Worm (Caenorhabditis elegans): Measurements from ENCODE around the gene msp-63.

msp-63 gene

DNA sequence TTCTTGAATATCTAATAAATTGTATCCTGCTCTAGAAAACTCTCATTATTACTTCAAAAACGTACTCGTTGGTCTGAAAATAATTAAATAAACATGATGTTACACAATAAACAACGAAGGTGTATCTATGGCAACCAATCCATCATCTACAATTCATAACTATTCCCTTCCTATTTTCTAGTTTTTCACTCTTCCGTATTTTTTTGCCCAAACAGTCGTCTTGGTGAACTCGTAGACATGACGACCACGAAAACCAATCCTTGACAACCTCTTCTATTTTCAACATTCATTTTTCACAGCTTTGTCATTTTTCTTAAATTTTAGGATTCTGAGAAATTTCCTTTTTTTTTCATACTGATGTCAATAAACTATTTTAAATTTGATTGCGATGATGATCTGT, 8.4 kb downstream of the msp-63 start, which contains the start of gene K05F1.13:
Gene K05F1.13 (plus strand): TSS at position 301 of the 400 bp plus-strand sequence.
- TF ChIP-seq cog-1 (tag; optimal IDR thresholded peaks at IDR 0.05) (no peak), ztf-23 (GFP tag; IDR thresholded peaks at IDR 0.05) (no peak), tab-1 (GFP tag; IDR thresholded peaks at IDR 0.05) (no peak), T22C8.4 (GFP tag; IDR thresholded peaks at IDR 0.05) (no peak), ref-1 (GFP tag; conservative IDR thresholded peaks at IDR 0.05) (no peak), ztf-29 (GFP tag; IDR thresholded peaks at IDR 0.05) (no peak), med-1 (GFP tag; optimal IDR thresholded peaks at IDR 0.05; ENCODE audit: insufficient read depth) (no peak), flt-1 (GFP tag; IDR thresholded peaks at IDR 0.05) (no peak), klf-2 (GFP tag; conservative IDR thresholded peaks at IDR 0.05) (no peak)

DNA sequence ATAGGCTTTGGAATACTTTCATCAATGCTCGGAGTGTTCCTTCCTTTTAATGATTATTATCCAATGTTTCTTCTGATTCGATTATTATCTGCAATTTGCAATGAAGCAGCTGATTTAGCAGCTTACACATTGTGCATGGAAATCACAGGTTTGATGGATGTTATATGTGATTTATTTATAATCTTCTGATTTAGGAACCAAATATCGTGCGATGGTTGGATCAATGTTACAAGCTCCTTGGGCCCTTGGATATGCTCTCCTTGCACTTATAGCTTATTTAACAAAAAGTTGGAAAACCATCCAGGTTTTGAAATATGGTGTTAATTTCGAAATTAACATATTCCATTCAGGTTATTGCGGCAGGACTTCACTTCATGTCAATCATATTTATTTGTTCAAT, 11.7 kb downstream of the msp-63 start:
- TF ChIP-seq ztf-23 (GFP tag; IDR thresholded peaks at IDR 0.05), result no peak
- TF ChIP-seq med-1 (GFP tag; optimal IDR thresholded peaks at IDR 0.05; ENCODE audit: insufficient read depth), result no peak
- TF ChIP-seq flt-1 (GFP tag; IDR thresholded peaks at IDR 0.05), result no peak
- TF ChIP-seq ztf-29 (GFP tag; IDR thresholded peaks at IDR 0.05), result no peak
- TF ChIP-seq klf-2 (GFP tag; conservative IDR thresholded peaks at IDR 0.05), result no peak
- TF ChIP-seq cog-1 (tag; optimal IDR thresholded peaks at IDR 0.05), result no peak
- no peak for TF ChIP-seq ref-1 (GFP tag; conservative IDR thresholded peaks at IDR 0.05)
- TF ChIP-seq tab-1 (GFP tag; IDR thresholded peaks at IDR 0.05), result no peak
- no peak for TF ChIP-seq T22C8.4 (GFP tag; IDR thresholded peaks at IDR 0.05)

DNA sequence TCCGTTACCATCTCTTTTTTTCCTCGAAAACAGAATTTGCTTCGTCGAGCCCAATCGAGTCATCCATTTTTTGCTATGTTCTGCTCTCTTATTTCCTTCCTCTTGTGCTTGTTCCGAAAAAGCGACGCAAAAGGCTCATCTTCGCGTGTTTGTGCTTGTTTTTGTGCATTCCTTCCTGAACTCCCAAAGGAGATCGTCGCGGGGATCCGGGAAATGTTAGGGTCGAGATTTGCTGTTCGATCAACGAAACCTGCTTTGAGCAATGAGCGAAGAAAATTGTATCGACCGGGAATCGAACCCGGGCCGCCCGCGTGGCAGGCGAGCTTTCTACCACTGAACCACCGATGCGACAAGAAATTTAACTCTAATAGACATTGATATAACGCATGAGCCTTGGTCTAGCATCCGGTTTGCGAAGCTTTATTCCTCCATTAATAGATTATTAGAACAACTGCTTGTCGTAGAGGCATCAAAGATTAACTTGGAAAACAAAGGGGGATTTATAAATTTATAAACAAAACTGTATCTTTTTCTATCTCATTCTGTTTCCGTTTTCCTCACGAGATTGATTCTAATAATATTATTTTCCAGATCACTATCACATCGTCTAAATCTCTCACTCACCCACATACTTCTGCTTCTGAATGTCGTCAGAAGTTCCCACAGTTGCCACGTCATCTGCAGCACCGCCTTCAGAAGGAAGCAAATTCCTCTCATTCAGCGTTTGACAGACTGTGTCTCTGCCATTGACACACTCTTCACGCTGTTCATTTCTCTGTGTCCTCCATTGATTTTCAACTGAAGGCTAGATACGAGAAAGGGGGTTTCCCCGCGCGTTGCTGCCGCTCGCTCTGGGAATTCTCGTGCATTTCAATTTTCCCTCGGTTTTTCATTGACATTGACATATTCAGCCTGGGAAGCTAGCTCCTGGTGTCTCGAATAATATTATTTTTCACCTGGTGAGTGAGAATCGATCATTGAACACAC, 15.0 kb downstream of the msp-63 start, which contains the start of gene K05F1.6:
Gene K05F1.6 (plus strand): TSS at position 586 of the 987 bp plus-strand sequence.
- TF ChIP-seq ztf-23 (GFP tag; IDR thresholded peaks at IDR 0.05) (peak; percentile 84), ref-1 (GFP tag; conservative IDR thresholded peaks at IDR 0.05) (peak; percentile 54; the same call in 1 of the 2 replicates), ztf-29 (GFP tag; IDR thresholded peaks at IDR 0.05) (peak; percentile 42; the same call in 1 of the 2 replicates), T22C8.4 (GFP tag; IDR thresholded peaks at IDR 0.05) (peak; percentile 60), klf-2 (GFP tag; conservative IDR thresholded peaks at IDR 0.05) (peak; percentile 68; the same call in 1 of the 2 replicates), med-1 (GFP tag; optimal IDR thresholded peaks at IDR 0.05; ENCODE audit: insufficient read depth) (no peak), flt-1 (GFP tag; IDR thresholded peaks at IDR 0.05) (peak; percentile 64; the same call in 1 of the 2 replicates), cog-1 (tag; optimal IDR thresholded peaks at IDR 0.05) (peak; percentile 58), tab-1 (GFP tag; IDR thresholded peaks at IDR 0.05) (peak; percentile 70; the same call in 1 of the 2 replicates)

DNA sequence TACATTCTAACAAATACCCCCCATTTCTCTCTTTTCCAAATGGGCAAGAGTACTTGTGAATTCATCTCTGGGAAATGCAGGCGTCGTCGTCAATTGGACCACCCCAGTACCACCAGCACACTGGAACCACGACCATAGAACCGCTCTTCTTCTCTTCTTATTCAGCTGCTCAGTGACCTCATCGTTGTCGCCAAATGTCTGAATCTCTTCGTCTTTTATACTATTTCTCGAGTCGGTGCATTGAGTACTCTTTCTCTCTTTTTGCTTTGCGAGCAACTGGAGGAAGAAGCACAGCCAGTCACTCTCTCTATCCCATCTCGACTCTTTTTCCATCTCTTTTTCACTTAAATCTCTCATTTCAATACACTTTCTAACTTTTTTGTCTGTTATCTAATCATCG, 17.4 kb downstream of the msp-63 start:
- TF ChIP-seq med-1 (GFP tag; optimal IDR thresholded peaks at IDR 0.05; ENCODE audit: insufficient read depth) (no peak), tab-1 (GFP tag; IDR thresholded peaks at IDR 0.05) (no peak), flt-1 (GFP tag; IDR thresholded peaks at IDR 0.05) (no peak), cog-1 (tag; optimal IDR thresholded peaks at IDR 0.05) (no peak), klf-2 (GFP tag; conservative IDR thresholded peaks at IDR 0.05) (no peak), ref-1 (GFP tag; conservative IDR thresholded peaks at IDR 0.05) (no peak), T22C8.4 (GFP tag; IDR thresholded peaks at IDR 0.05) (no peak), ztf-23 (GFP tag; IDR thresholded peaks at IDR 0.05) (no peak), ztf-29 (GFP tag; IDR thresholded peaks at IDR 0.05) (no peak)

DNA sequence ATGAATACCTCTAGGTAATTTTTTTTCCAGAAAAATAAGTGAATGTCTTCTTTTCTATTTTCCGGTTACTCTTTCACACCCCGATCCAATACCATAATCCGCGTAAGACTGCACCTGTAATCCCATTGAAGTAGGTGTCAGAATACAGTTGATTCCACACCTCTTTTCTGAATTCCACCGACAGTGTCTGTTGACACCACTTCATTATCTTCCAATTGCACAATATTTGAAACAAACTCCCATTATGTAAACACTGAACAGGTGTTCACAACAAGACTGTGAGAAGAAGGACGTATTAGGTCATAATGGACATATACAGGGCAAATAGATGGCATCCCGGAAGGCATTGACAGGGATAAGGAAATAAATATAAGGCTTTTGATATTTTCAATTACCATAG, 19.9 kb downstream of the msp-63 start:
- TF ChIP-seq cog-1 (tag; optimal IDR thresholded peaks at IDR 0.05), result no peak
- no peak for TF ChIP-seq med-1 (GFP tag; optimal IDR thresholded peaks at IDR 0.05; ENCODE audit: insufficient read depth)

DNA sequence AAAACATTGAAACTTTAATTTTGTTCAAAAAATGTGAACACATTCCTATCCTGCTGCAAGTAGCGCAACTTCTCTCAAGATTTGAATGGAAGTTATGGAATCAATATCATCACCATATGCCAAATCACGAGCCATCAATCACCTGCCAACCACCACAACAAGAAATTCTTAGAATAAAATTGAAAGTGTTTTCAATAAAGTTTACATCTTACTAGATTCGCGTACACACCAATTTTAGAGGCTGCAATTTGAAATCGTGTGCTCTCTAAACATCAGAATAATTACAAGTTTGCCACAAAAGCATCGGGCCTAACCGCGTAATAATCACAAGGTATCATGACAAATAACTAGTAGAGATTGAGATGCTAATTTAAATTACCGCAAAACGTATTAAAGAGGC, 22.4 kb downstream of the msp-63 start:
- TF ChIP-seq tab-1 (GFP tag; IDR thresholded peaks at IDR 0.05) (no peak), ztf-29 (GFP tag; IDR thresholded peaks at IDR 0.05) (no peak), T22C8.4 (GFP tag; IDR thresholded peaks at IDR 0.05) (no peak), ztf-23 (GFP tag; IDR thresholded peaks at IDR 0.05) (no peak), med-1 (GFP tag; optimal IDR thresholded peaks at IDR 0.05; ENCODE audit: insufficient read depth) (no peak), klf-2 (GFP tag; conservative IDR thresholded peaks at IDR 0.05) (no peak), ref-1 (GFP tag; conservative IDR thresholded peaks at IDR 0.05) (no peak), cog-1 (tag; optimal IDR thresholded peaks at IDR 0.05) (no peak), flt-1 (GFP tag; IDR thresholded peaks at IDR 0.05) (no peak)

DNA sequence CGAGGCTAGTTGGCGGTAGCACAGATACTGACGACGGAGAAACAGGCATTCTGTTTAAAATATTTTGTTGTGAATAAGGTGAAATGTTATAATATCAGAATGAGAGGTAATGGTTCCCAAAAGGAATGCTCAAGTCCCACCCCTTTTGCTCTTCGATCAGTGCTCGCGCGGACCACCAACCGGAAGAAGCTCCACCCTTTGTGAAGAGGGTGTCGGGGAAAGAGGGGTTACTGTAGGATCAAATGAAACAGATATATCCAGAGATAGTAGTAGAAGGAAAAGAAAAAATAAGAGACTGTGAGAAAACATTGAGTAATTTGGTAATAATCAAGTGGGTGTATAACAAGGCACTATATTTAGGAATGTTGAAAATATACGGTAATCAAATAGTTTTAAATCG, 23.1 kb downstream of the msp-63 start, which contains the start of the genes dmd-5 and F10C1.1:
Gene dmd-5 (minus strand): TSS at position 101 of the 400 bp plus-strand sequence.
Gene F10C1.1 (plus strand): TSS at position 110 of the 400 bp plus-strand sequence.
- TF ChIP-seq tab-1 (GFP tag; IDR thresholded peaks at IDR 0.05), result no peak
- no peak for TF ChIP-seq T22C8.4 (GFP tag; IDR thresholded peaks at IDR 0.05)
- no peak for TF ChIP-seq med-1 (GFP tag; optimal IDR thresholded peaks at IDR 0.05; ENCODE audit: insufficient read depth)
- no peak for TF ChIP-seq ref-1 (GFP tag; conservative IDR thresholded peaks at IDR 0.05)
- no peak for TF ChIP-seq ztf-23 (GFP tag; IDR thresholded peaks at IDR 0.05)
- TF ChIP-seq klf-2 (GFP tag; conservative IDR thresholded peaks at IDR 0.05), result no peak
- TF ChIP-seq flt-1 (GFP tag; IDR thresholded peaks at IDR 0.05), result no peak
- no peak for TF ChIP-seq cog-1 (tag; optimal IDR thresholded peaks at IDR 0.05)
- no peak for TF ChIP-seq ztf-29 (GFP tag; IDR thresholded peaks at IDR 0.05)

DNA sequence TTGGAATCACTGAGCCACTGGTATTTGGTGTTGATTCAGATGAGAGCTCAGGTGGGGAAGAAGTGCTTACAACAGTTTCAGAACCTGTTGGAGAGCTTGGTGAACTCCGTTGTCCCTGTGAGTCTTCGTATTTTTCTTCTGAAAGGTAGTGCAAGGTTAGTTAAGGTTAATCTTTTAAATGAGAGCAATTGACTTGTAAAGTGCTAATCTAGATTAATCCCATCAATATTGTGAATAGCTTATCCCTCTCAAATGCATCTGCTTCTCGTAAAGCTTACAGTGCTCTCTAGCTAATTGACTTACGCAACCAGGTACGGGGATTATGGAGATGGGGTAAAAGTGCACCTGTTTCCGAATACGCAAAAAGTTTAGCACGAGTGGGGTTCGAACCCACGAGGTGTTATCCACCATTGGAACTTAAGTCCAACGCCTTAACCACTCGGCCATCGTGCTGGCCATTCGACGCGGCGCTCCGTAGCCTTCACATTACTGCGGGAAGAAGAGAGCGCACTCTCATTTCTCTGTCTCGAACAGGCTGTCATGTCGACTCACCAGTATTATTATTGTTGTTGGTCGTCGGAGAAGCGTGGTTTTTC, 24.6 kb downstream of the msp-63 start:
- peak; percentile 80; the same call in 1 of the 2 replicates for TF ChIP-seq flt-1 (GFP tag; IDR thresholded peaks at IDR 0.05)
- TF ChIP-seq ref-1 (GFP tag; conservative IDR thresholded peaks at IDR 0.05), result 0 out of 2 replicates have a peak, but pooled peaks have one; percentile 39
- peak; percentile 80 for TF ChIP-seq ztf-23 (GFP tag; IDR thresholded peaks at IDR 0.05)
- peak; percentile 41; the same call in 1 of the 2 replicates for TF ChIP-seq T22C8.4 (GFP tag; IDR thresholded peaks at IDR 0.05)
- TF ChIP-seq ztf-29 (GFP tag; IDR thresholded peaks at IDR 0.05), result peak; percentile 50; the same call in 1 of the 2 replicates
- TF ChIP-seq med-1 (GFP tag; optimal IDR thresholded peaks at IDR 0.05; ENCODE audit: insufficient read depth), result no peak
- peak; percentile 82 for TF ChIP-seq tab-1 (GFP tag; IDR thresholded peaks at IDR 0.05)
- peak; percentile 11 for TF ChIP-seq cog-1 (tag; optimal IDR thresholded peaks at IDR 0.05)
- no peak; the same call in 1 of the 2 replicates for TF ChIP-seq klf-2 (GFP tag; conservative IDR thresholded peaks at IDR 0.05)

Data from whole organism, midembryonic.